Fruit fly (Drosophila melanogaster): ENCODE results near the gene CG33552.

DNA sequence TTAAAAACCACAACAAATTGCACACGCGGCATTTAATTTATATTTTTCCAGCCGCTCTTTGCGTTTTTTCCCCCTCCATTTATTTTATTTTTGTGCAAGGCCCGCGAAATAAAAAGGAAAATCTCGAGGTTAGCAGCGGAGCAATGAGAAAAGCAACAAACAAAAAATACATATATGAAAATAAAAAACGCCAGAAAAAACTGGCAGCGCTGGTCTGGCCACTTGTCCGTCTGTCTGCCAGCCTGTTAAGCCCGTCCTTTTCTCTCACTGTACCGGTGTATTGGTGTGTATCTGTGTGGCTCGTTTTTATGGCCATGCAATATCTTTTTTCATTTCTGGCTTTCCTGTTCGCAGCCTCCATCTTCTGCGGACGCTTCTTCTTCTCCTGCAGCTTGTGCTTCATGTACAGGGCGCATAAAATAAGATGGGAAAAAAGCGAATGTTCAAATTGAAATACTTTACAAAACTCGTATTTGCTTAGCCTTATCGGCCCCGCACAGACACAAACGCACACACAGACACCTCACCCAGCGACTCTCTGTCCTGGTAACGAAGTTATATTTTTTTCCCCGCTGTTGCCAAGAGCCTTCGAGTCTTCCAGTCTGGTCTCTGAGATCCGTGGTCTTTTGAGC, 4.2 kb downstream of the CG33552 start:
- TF ChIP-seq psq (optimal IDR thresholded peaks at IDR 0.05) (no peak), CG8478 (optimal IDR thresholded peaks at IDR 0.05) (no peak), pan (optimal IDR thresholded peaks at IDR 0.05) (no peak), EcR (GFP tag; optimal IDR thresholded peaks at IDR 0.05) (no peak), Dll (optimal IDR thresholded peaks at IDR 0.05) (no peak), usp (GFP tag; optimal IDR thresholded peaks at IDR 0.05) (no peak)
